Fruit fly (Drosophila melanogaster) whole organism, embryonic: ENCODE data around the gene bab1.

Experiments used
- Antp ChIP-seq: fragments of 200-800 bp; sonication (Bioruptor generic); optimal IDR thresholded peaks from 3 replicates; lab custom pipeline; 2016; ENCODE audit warnings: missing biosample characterization, missing genetic modification characterization
- Blimp-1 ChIP-seq: fragments of 200-800 bp; sonication (Bioruptor generic); optimal IDR thresholded peaks from 3 replicates; lab custom pipeline; 2018; ENCODE audit warnings: missing biosample characterization, missing genetic modification characterization, mild to moderate bottlenecking, moderate library complexity, missing genetic modification reagents
- BtbVII ChIP-seq: fragments of 200-800 bp; sonication (Bioruptor generic); optimal IDR thresholded peaks from 3 replicates; lab custom pipeline; 2017; ENCODE audit warnings: missing biosample characterization, mild to moderate bottlenecking, missing genetic modification characterization
- CG10147 ChIP-seq: fragments of 200-800 bp; sonication (Bioruptor generic); optimal IDR thresholded peaks from 2 replicates; lab custom pipeline; 2019; ENCODE audit warnings: missing biosample characterization, mild to moderate bottlenecking, missing genetic modification characterization, moderate library complexity
- CG11085 ChIP-seq: fragments of 200-800 bp; sonication (Bioruptor generic); IDR thresholded peaks from 2 replicates; pipeline ENCODE4 v1.3.6; 2022; ENCODE audit warnings: missing biosample characterization, missing genetic modification characterization
- CG12104 ChIP-seq: fragments of 200-800 bp; sonication (Bioruptor generic); optimal IDR thresholded peaks from 3 replicates; lab custom pipeline; 2016; ENCODE audit warnings: missing biosample characterization, missing genetic modification characterization
- CG16815 ChIP-seq: fragments of 200-800 bp; sonication (Bioruptor generic); optimal IDR thresholded peaks from 3 replicates; lab custom pipeline; 2017; ENCODE audit warnings: missing biosample characterization, mild to moderate bottlenecking, missing genetic modification characterization
- CG17359 ChIP-seq: fragments of 200-800 bp; sonication (Bioruptor generic); optimal IDR thresholded peaks from 3 replicates; lab custom pipeline; 2018; ENCODE audit warnings: missing biosample characterization, mild to moderate bottlenecking, missing genetic modification characterization, moderate library complexity
- CG17361 ChIP-seq: fragments of 200-800 bp; sonication (Bioruptor generic); IDR thresholded peaks from 3 replicates; pipeline ENCODE4 v1.3.6; 2022; ENCODE audit warnings: missing biosample characterization, missing genetic modification characterization
- CG17385 ChIP-seq: fragments of 200-800 bp; sonication (Bioruptor generic); optimal IDR thresholded peaks from 3 replicates; lab custom pipeline; 2018; ENCODE audit warnings: missing biosample characterization, mild to moderate bottlenecking, missing genetic modification characterization
- CG18011 ChIP-seq: fragments of 200-800 bp; sonication (Bioruptor generic); optimal IDR thresholded peaks from 2 replicates; lab custom pipeline; 2017; ENCODE audit warnings: missing biosample characterization, missing genetic modification characterization, mild to moderate bottlenecking, moderate library complexity, missing genotype
- CG4328 ChIP-seq: fragments of 200-800 bp; sonication (Bioruptor generic); optimal IDR thresholded peaks from 3 replicates; lab custom pipeline; 2017; ENCODE audit warnings: missing biosample characterization, missing genetic modification reagents, missing genetic modification characterization
- CG4404 ChIP-seq: fragments of 200-800 bp; sonication (Bioruptor generic); IDR thresholded peaks from 2 replicates; pipeline ENCODE4 v1.3.6; 2022; ENCODE audit warnings: missing biosample characterization, missing genetic modification characterization
- CG7745 ChIP-seq: fragments of 200-800 bp; sonication (Bioruptor generic); optimal IDR thresholded peaks from 2 replicates; lab custom pipeline; 2018; ENCODE audit warnings: missing biosample characterization, mild to moderate bottlenecking, missing genetic modification characterization, moderate library complexity
- CG9797 ChIP-seq: fragments of 200-800 bp; sonication (Bioruptor generic); optimal IDR thresholded peaks from 3 replicates; lab custom pipeline; 2018; ENCODE audit warnings: missing biosample characterization, mild to moderate bottlenecking, missing genetic modification characterization
- Dad ChIP-seq: fragments of 200-800 bp; sonication (Bioruptor generic); optimal IDR thresholded peaks from 3 replicates; lab custom pipeline; 2016; ENCODE audit warnings: missing biosample characterization, missing genetic modification characterization
- Dp ChIP-seq: fragments of 200-800 bp; sonication (Bioruptor generic); optimal IDR thresholded peaks from 2 replicates; lab custom pipeline; 2018; ENCODE audit warnings: missing biosample characterization, mild to moderate bottlenecking, missing genetic modification characterization, moderate library complexity
- E2f2 ChIP-seq: fragments of 200-800 bp; sonication (Bioruptor generic); IDR thresholded peaks from 2 replicates; pipeline ENCODE4 v1.3.6; 2022; ENCODE audit warnings: missing biosample characterization, missing genetic modification characterization
- Fer2 ChIP-seq: fragments of 200-800 bp; sonication (Bioruptor generic); optimal IDR thresholded peaks from 2 replicates; lab custom pipeline; 2018; ENCODE audit warnings: missing biosample characterization, mild to moderate bottlenecking, missing genetic modification characterization, moderate library complexity
- Hr3 ChIP-seq: fragments of 200-800 bp; sonication (Bioruptor generic); optimal IDR thresholded peaks from 3 replicates; lab custom pipeline; 2016; ENCODE audit warnings: missing biosample characterization, missing genetic modification characterization
- Hr39 ChIP-seq: fragments of >200 bp; optimal IDR thresholded peaks from 2 replicates; lab custom pipeline; 2017
- Med ChIP-seq: fragments of 200-800 bp; sonication (Bioruptor generic); peaks from one replicate; lab custom pipeline; 2016; ENCODE audit warnings: missing biosample characterization, missing genetic modification characterization, mild to moderate bottlenecking, inconsistent platforms, moderate library complexity
- Meics ChIP-seq: fragments of 200-800 bp; sonication (Bioruptor generic); optimal IDR thresholded peaks from 2 replicates; lab custom pipeline; 2017; ENCODE audit warnings: missing biosample characterization, mild to moderate bottlenecking, missing genetic modification characterization
- Mrtf ChIP-seq: fragments of 200-800 bp; sonication (Bioruptor generic); IDR thresholded peaks from 3 replicates; pipeline ENCODE4 v1.3.6; 2022; ENCODE audit warnings: missing biosample characterization, missing genetic modification characterization
- Oaz ChIP-seq: fragments of 200-800 bp; sonication (Bioruptor generic); IDR thresholded peaks from 2 replicates; pipeline ENCODE4 v1.3.6; 2022; ENCODE audit warnings: missing biosample characterization, missing genetic modification characterization
- Optix ChIP-seq: fragments of 200-800 bp; sonication (Bioruptor generic); IDR thresholded peaks from 3 replicates; pipeline ENCODE4 v1.3.6; 2022; ENCODE audit warnings: missing biosample characterization, missing genetic modification characterization
- bsh ChIP-seq, 2 experiments: fragments of 200-800 bp; sonication (Bioruptor generic); optimal IDR thresholded peaks; 2 replicates each; lab custom pipeline; 2017 to 2018; ENCODE audit warnings: mild to moderate bottlenecking in 2 of 2, missing biosample characterization in 2 of 2, missing genetic modification characterization in 2 of 2, moderate library complexity in 1 of 2
- chif ChIP-seq, 2 experiments: fragments of 200-800 bp; sonication (Bioruptor generic); optimal IDR thresholded peaks; 3 replicates each; lab custom pipeline; 2016; ENCODE audit warnings: missing biosample characterization in 2 of 2, missing genetic modification characterization in 2 of 2
- dmrt11E ChIP-seq: fragments of 200-800 bp; sonication (Bioruptor generic); optimal IDR thresholded peaks from 3 replicates; lab custom pipeline; 2018; ENCODE audit warnings: missing biosample characterization, mild to moderate bottlenecking, missing genetic modification characterization, moderate library complexity
- dmrt99B ChIP-seq: fragments of 200-800 bp; sonication (Bioruptor generic); optimal IDR thresholded peaks from 2 replicates; lab custom pipeline; 2018; ENCODE audit warnings: missing biosample characterization, mild to moderate bottlenecking, missing genetic modification characterization, moderate library complexity
- eve ChIP-seq, 2 experiments: fragments of >200 bp; optimal IDR thresholded peaks; 2 replicates each; lab custom pipeline; 2017; ENCODE audit warnings: missing biosample characterization in 2 of 2, missing genetic modification characterization in 2 of 2
- fd102C ChIP-seq: fragments of 200-800 bp; sonication (Bioruptor generic); optimal IDR thresholded peaks from 2 replicates; lab custom pipeline; 2018; ENCODE audit warnings: missing biosample characterization, mild to moderate bottlenecking, missing genetic modification characterization, moderate library complexity
- fd3F ChIP-seq: fragments of 200-800 bp; sonication (Bioruptor generic); optimal IDR thresholded peaks from 2 replicates; lab custom pipeline; 2018; ENCODE audit warnings: missing biosample characterization, mild to moderate bottlenecking, missing genetic modification characterization, moderate library complexity
- fru ChIP-seq: fragments of >200 bp; optimal IDR thresholded peaks from 2 replicates; lab custom pipeline; 2017
- gce ChIP-seq: fragments of 200-800 bp; sonication (Bioruptor generic); IDR thresholded peaks from 3 replicates; pipeline ENCODE4 v1.3.6; 2022; ENCODE audit warnings: missing biosample characterization, missing genetic modification characterization
- gsb ChIP-seq: fragments of 200-800 bp; sonication (Bioruptor generic); IDR thresholded peaks from 2 replicates; pipeline ENCODE4 v1.3.6; 2022; ENCODE audit warnings: missing biosample characterization, missing genetic modification characterization
- hb ChIP-seq: fragments of 200-800 bp; sonication (Bioruptor generic); IDR thresholded peaks from 3 replicates; pipeline ENCODE4 v1.3.6; 2022; ENCODE audit warnings: missing biosample characterization, missing genetic modification characterization; ENCODE audit not compliant: partially characterized antibody
- jigr1 ChIP-seq: fragments of 200-800 bp; sonication (Bioruptor generic); IDR thresholded peaks from 3 replicates; pipeline ENCODE4 v1.3.6; 2022; ENCODE audit warnings: missing biosample characterization, missing genetic modification characterization
- nerfin-1 ChIP-seq: fragments of 200-800 bp; sonication (Bioruptor generic); optimal IDR thresholded peaks from 3 replicates; lab custom pipeline; 2019; ENCODE audit warnings: missing biosample characterization, mild to moderate bottlenecking, missing genetic modification characterization, moderate library complexity
- p53 ChIP-seq: fragments of 200-800 bp; sonication (Bioruptor generic); optimal IDR thresholded peaks from 2 replicates; lab custom pipeline; 2016; ENCODE audit warnings: missing biosample characterization, missing genetic modification characterization
- pan ChIP-seq, 4 experiments: fragments of >200 bp in 3 of 4; fragments of 200-800 bp in 1 of 4; sonication (Bioruptor generic) in 1 of 4; optimal IDR thresholded peaks in 3 of 4; IDR thresholded peaks in 1 of 4; 2 replicates each; pipeline versions ENCODE4 v1.3.6 to Lab custom; 2017 to 2022; ENCODE audit warnings: missing biosample characterization in 2 of 4, missing genetic modification characterization in 2 of 4, mixed read lengths in 1 of 4
- ranshi ChIP-seq: fragments of 200-800 bp; sonication (Bioruptor generic); IDR thresholded peaks from 2 replicates; pipeline ENCODE4 v1.3.6; 2022; ENCODE audit warnings: missing biosample characterization, missing genetic modification characterization
- schlank ChIP-seq: fragments of 200-800 bp; sonication (Bioruptor generic); optimal IDR thresholded peaks from 2 replicates; lab custom pipeline; 2018; ENCODE audit warnings: missing biosample characterization, mild to moderate bottlenecking, missing genetic modification characterization
- sna ChIP-seq: fragments of 200-800 bp; sonication (Bioruptor generic); IDR thresholded peaks from 2 replicates; pipeline ENCODE4 v1.3.6; 2022; ENCODE audit warnings: missing biosample characterization, missing genetic modification characterization; ENCODE audit not compliant: partially characterized antibody
- ssp ChIP-seq: fragments of 200-800 bp; sonication (Bioruptor generic); IDR thresholded peaks from 2 replicates; pipeline ENCODE4 v1.3.6; 2022; ENCODE audit warnings: missing biosample characterization, missing genetic modification characterization
- trem ChIP-seq: fragments of 200-800 bp; optimal IDR thresholded peaks from 3 replicates; lab custom pipeline; 2019; ENCODE audit warnings: missing biosample characterization, mild to moderate bottlenecking, missing genetic modification characterization, moderate library complexity
- ttk ChIP-seq: fragments of 200-800 bp; sonication (Bioruptor generic); IDR thresholded peaks from 2 replicates; pipeline ENCODE4 v2.1.2; 2022; ENCODE audit warnings: missing biosample characterization, missing genetic modification characterization
- vnd ChIP-seq: fragments of 200-800 bp; sonication (Bioruptor generic); IDR thresholded peaks from 3 replicates; pipeline ENCODE4 v1.3.6; 2022; ENCODE audit warnings: missing biosample characterization, missing genetic modification characterization; ENCODE audit not compliant: partially characterized antibody
- vvl ChIP-seq: fragments of 200-800 bp; sonication (Bioruptor generic); IDR thresholded peaks from 2 replicates; pipeline ENCODE4 v1.3.6; 2022; ENCODE audit warnings: missing biosample characterization, missing genetic modification characterization
- zf30C ChIP-seq: fragments of 200-800 bp; sonication (Bioruptor generic); optimal IDR thresholded peaks from 3 replicates; lab custom pipeline; 2018; ENCODE audit warnings: missing biosample characterization, mild to moderate bottlenecking, missing genetic modification characterization

The bab1 gene

dm6 chr3L:1034887-1035260, 66.0 kb downstream of the bab1 start (continued):
- TF ChIP-seq Med (GFP tag; lab: Kevin White, UChicago) (peak; percentile 46), eve (GFP tag; optimal IDR thresholded peaks at IDR 0.05; lab: Kevin White, UChicago) (no peak), nerfin-1 (tag; lab: Kevin White, UChicago) (peak; percentile 37), CG7745 (tag; lab: Kevin White, UChicago) (no peak), CG4404 (GFP tag; lab: Robert Waterston, UW) (no peak), BtbVII (peak; percentile 61), fd3F (GFP tag; lab: Kevin White, UChicago) (peak; percentile 11), gsb (GFP tag; lab: Robert Waterston, UW) (no peak; the same call in 1 of the 2 replicates), ttk (GFP tag; lab: Robert Waterston, UW) (no peak), CG10147 (GFP tag; lab: Kevin White, UChicago) (no peak), Hr39 (lab: Kevin White, UChicago) (no peak), Hr3 (GFP tag; lab: Kevin White, UChicago) (no peak), Blimp-1 (GFP tag; lab: Kevin White, UChicago) (peak; percentile 18), CG4328 (GFP tag; lab: Kevin White, UChicago) (peak; percentile 59), bsh (GFP tag; optimal IDR thresholded peaks at IDR 0.05; lab: Kevin White, UChicago) (peak in 1 of 2 experiments; percentile 21), CG16815 (GFP tag; lab: Kevin White, UChicago) (no peak), sna (peak; percentile 94), dmrt11E (tag; lab: Kevin White, UChicago) (peak; percentile 30), schlank (tag; lab: Kevin White, UChicago) (peak; percentile 19), E2f2 (GFP tag; lab: Robert Waterston, UW) (0 out of 2 replicates have a peak, but pooled peaks have one; percentile 27), CG11085 (GFP tag; lab: Robert Waterston, UW) (peak; percentile 70), Oaz (GFP tag; lab: Robert Waterston, UW) (no peak), Fer2 (peak; percentile 32), Meics (GFP tag; lab: Kevin White, UChicago) (peak; percentile 65), vnd (GFP tag; lab: Robert Waterston, UW) (peak; percentile 92), CG17359 (tag; lab: Kevin White, UChicago) (peak; percentile 40), Dad (GFP tag; lab: Kevin White, UChicago) (peak; percentile 1), trem (peak; percentile 65), CG9797 (GFP tag; lab: Kevin White, UChicago) (peak; percentile 73), Optix (no peak), fd102C (GFP tag; lab: Kevin White, UChicago) (no peak), CG17385 (GFP tag; lab: Kevin White, UChicago) (peak; percentile 33), chif (GFP tag; optimal IDR thresholded peaks at IDR 0.05; lab: Kevin White, UChicago) (no peak), dmrt99B (tag; lab: Kevin White, UChicago) (peak; percentile 42), CG18011 (GFP tag; lab: Kevin White, UChicago) (peak; percentile 97), CG12104 (GFP tag; lab: Kevin White, UChicago) (peak; percentile 35), ssp (0 out of 2 replicates have a peak, but pooled peaks have one; percentile 22), hb (GFP tag; lab: Robert Waterston, UW) (peak; percentile 87), Dp (GFP tag; lab: Kevin White, UChicago) (peak; percentile 40), Antp (GFP tag; lab: Kevin White, UChicago) (no peak), CG17361 (GFP tag; lab: Robert Waterston, UW) (peak; percentile 61; the same call in 2 of the 3 replicates), p53 (GFP tag; lab: Kevin White, UChicago) (peak; percentile 37), jigr1 (GFP tag; lab: Robert Waterston, UW) (no peak), vvl (peak; percentile 54), Mrtf (0 out of 3 replicates have a peak, but pooled peaks have one; percentile 48), fru (lab: Kevin White, UChicago) (no peak), pan (optimal IDR thresholded peaks at IDR 0.05; lab: Kevin White, UChicago) (no peak), pan (GFP tag; optimal IDR thresholded peaks at IDR 0.05 in 1 of 2, IDR thresholded peaks at IDR 0.05 in 1 of 2) (peak in 1 of 2 experiments; percentile 60), gce (no peak; the same call in 2 of the 3 replicates), ranshi (GFP tag; lab: Robert Waterston, UW) (0 out of 2 replicates have a peak, but pooled peaks have one; percentile 26), zf30C (GFP tag; lab: Kevin White, UChicago) (no peak)
